Fruit fly (Drosophila melanogaster) whole organism, embryonic: ENCODE results near the gene beag.
A peak's percentile ranks its signal among the peaks of the same experiment; 100 is the strongest.

Experiments used
- B-H2 ChIP-seq: fragments of 200-800 bp; sonication (Bioruptor generic); optimal IDR thresholded peaks from 2 replicates; lab custom pipeline; 2018; ENCODE audit warnings: missing biosample characterization, mild to moderate bottlenecking, missing genetic modification characterization
- Bgb ChIP-seq: fragments of 200-800 bp; sonication (Bioruptor generic); IDR thresholded peaks from 2 replicates; pipeline ENCODE4 v1.3.6; 2022; ENCODE audit warnings: missing biosample characterization, missing genetic modification characterization; ENCODE audit not compliant: partially characterized antibody
- CG10565 ChIP-seq: fragments of 200-800 bp; sonication (Bioruptor generic); optimal IDR thresholded peaks from 3 replicates; lab custom pipeline; 2016; ENCODE audit warnings: missing biosample characterization, mild to moderate bottlenecking, missing genetic modification characterization
- CG13624 ChIP-seq: fragments of 200-800 bp; sonication (Bioruptor generic); optimal IDR thresholded peaks from 2 replicates; lab custom pipeline; 2016; ENCODE audit warnings: missing biosample characterization, missing genetic modification characterization
- CG14441 ChIP-seq: fragments of 200-800 bp; sonication (Bioruptor generic); IDR thresholded peaks from 2 replicates; pipeline ENCODE4 v1.3.6; 2022; ENCODE audit warnings: missing biosample characterization, missing genetic modification characterization
- CG15479 ChIP-seq: fragments of 200-800 bp; sonication (Bioruptor generic); optimal IDR thresholded peaks from 3 replicates; lab custom pipeline; 2019; ENCODE audit warnings: missing biosample characterization, mild to moderate bottlenecking, missing genetic modification characterization, moderate library complexity
- CG15601 ChIP-seq: fragments of 200-800 bp; sonication (Bioruptor generic); optimal IDR thresholded peaks from 3 replicates; lab custom pipeline; 2019; ENCODE audit warnings: missing biosample characterization, mild to moderate bottlenecking, missing genetic modification characterization, moderate library complexity
- CG1602 ChIP-seq: fragments of 200-800 bp; sonication (Bioruptor generic); optimal IDR thresholded peaks from 3 replicates; lab custom pipeline; 2016; ENCODE audit warnings: missing biosample characterization, missing genetic modification characterization
- CG1603 ChIP-seq: fragments of 200-800 bp; sonication (Bioruptor generic); optimal IDR thresholded peaks from 2 replicates; lab custom pipeline; 2019; ENCODE audit warnings: missing biosample characterization, mild to moderate bottlenecking, missing genetic modification characterization, moderate library complexity
- CG18262 ChIP-seq: fragments of 200-800 bp; optimal IDR thresholded peaks from 3 replicates; lab custom pipeline; 2019; ENCODE audit warnings: missing biosample characterization, mild to moderate bottlenecking, missing genetic modification characterization, moderate library complexity
- CG2199 ChIP-seq: fragments of 200-800 bp; sonication (Bioruptor generic); IDR thresholded peaks from 3 replicates; pipeline ENCODE4 v1.3.6; 2022; ENCODE audit warnings: missing biosample characterization, missing genetic modification characterization
- CG30403 ChIP-seq: fragments of 200-800 bp; sonication (Bioruptor generic); optimal IDR thresholded peaks from 3 replicates; lab custom pipeline; 2016; ENCODE audit warnings: missing biosample characterization, missing genetic modification characterization
- CG31365 ChIP-seq: fragments of 200-800 bp; sonication (Bioruptor generic); optimal IDR thresholded peaks from 2 replicates; lab custom pipeline; 2018; ENCODE audit warnings: missing biosample characterization, mild to moderate bottlenecking, missing genetic modification characterization
- CG31441 ChIP-seq: fragments of 200-800 bp; sonication (Bioruptor generic); IDR thresholded peaks from 2 replicates; pipeline ENCODE4 v1.3.6; 2022; ENCODE audit warnings: missing biosample characterization, missing genetic modification characterization
- CG3407 ChIP-seq: fragments of 200-800 bp; sonication (Bioruptor generic); optimal IDR thresholded peaks from 2 replicates; lab custom pipeline; 2018; ENCODE audit warnings: missing biosample characterization, mild to moderate bottlenecking, missing genetic modification characterization
- CG4328 ChIP-seq: fragments of 200-800 bp; sonication (Bioruptor generic); optimal IDR thresholded peaks from 3 replicates; lab custom pipeline; 2017; ENCODE audit warnings: missing biosample characterization, missing genetic modification reagents, missing genetic modification characterization
- CG7556 ChIP-seq: fragments of 200-800 bp; sonication (Bioruptor generic); optimal IDR thresholded peaks from 2 replicates; lab custom pipeline; 2017; ENCODE audit warnings: missing biosample characterization, mild to moderate bottlenecking, missing genetic modification characterization
- CG7839 ChIP-seq: fragments of 200-800 bp; sonication (Bioruptor generic); optimal IDR thresholded peaks from 3 replicates; lab custom pipeline; 2018; ENCODE audit warnings: missing biosample characterization, mild to moderate bottlenecking, missing genetic modification characterization, moderate library complexity
- CG8944 ChIP-seq: fragments of 200-800 bp; sonication (Bioruptor generic); optimal IDR thresholded peaks from 3 replicates; lab custom pipeline; 2016; ENCODE audit warnings: missing biosample characterization, missing genetic modification characterization
- CHES-1-like ChIP-seq: fragments of 200-800 bp; sonication (Bioruptor generic); optimal IDR thresholded peaks from 2 replicates; lab custom pipeline; 2016; ENCODE audit warnings: missing biosample characterization, missing genetic modification characterization
- CTCF ChIP-seq: fragments of 200-800 bp; sonication (Bioruptor generic); optimal IDR thresholded peaks from 2 replicates; lab custom pipeline; 2017; ENCODE audit warnings: missing biosample characterization, mild to moderate bottlenecking, missing genetic modification characterization, moderate library complexity
- D19A ChIP-seq: fragments of 200-800 bp; optimal IDR thresholded peaks from 3 replicates; lab custom pipeline; 2019; ENCODE audit warnings: missing biosample characterization, mild to moderate bottlenecking, missing genetic modification characterization, moderate library complexity
- Dad ChIP-seq: fragments of 200-800 bp; sonication (Bioruptor generic); optimal IDR thresholded peaks from 3 replicates; lab custom pipeline; 2016; ENCODE audit warnings: missing biosample characterization, missing genetic modification characterization
- Deaf1 ChIP-seq: fragments of 200-800 bp; optimal IDR thresholded peaks from 3 replicates; lab custom pipeline; 2019; ENCODE audit warnings: missing biosample characterization, mild to moderate bottlenecking, missing genetic modification characterization, moderate library complexity
- ERR ChIP-seq: fragments of 200-800 bp; sonication (Bioruptor generic); optimal IDR thresholded peaks from 2 replicates; lab custom pipeline; 2016; ENCODE audit warnings: missing biosample characterization, missing genetic modification characterization
- Hey ChIP-seq: fragments of 200-800 bp; sonication (Bioruptor generic); optimal IDR thresholded peaks from 3 replicates; lab custom pipeline; 2018; ENCODE audit warnings: missing biosample characterization, mild to moderate bottlenecking, missing genetic modification characterization
- HmgZ ChIP-seq: fragments of 200-800 bp; sonication (Bioruptor generic); optimal IDR thresholded peaks from 2 replicates; lab custom pipeline; 2018; ENCODE audit warnings: missing biosample characterization, mild to moderate bottlenecking, missing genetic modification characterization
- Hmx ChIP-seq: fragments of 200-800 bp; sonication (Bioruptor generic); optimal IDR thresholded peaks from 2 replicates; lab custom pipeline; 2016; ENCODE audit warnings: missing biosample characterization, missing genetic modification characterization
- Hr3 ChIP-seq: fragments of 200-800 bp; sonication (Bioruptor generic); optimal IDR thresholded peaks from 3 replicates; lab custom pipeline; 2016; ENCODE audit warnings: missing biosample characterization, missing genetic modification characterization
- Neu2 ChIP-seq: fragments of 200-800 bp; sonication (Bioruptor generic); optimal IDR thresholded peaks from 3 replicates; lab custom pipeline; 2016; ENCODE audit warnings: missing biosample characterization, missing genetic modification characterization, borderline replicate concordance
- NfI ChIP-seq: fragments of 200-800 bp; sonication (Bioruptor generic); optimal IDR thresholded peaks from 3 replicates; lab custom pipeline; 2018; ENCODE audit warnings: missing biosample characterization, mild to moderate bottlenecking, missing genetic modification characterization, moderate library complexity
- Sox102F ChIP-seq: fragments of 200-800 bp; sonication (Bioruptor generic); optimal IDR thresholded peaks from 2 replicates; lab custom pipeline; 2018; ENCODE audit warnings: missing biosample characterization, mild to moderate bottlenecking, missing genetic modification characterization, moderate library complexity
- Sry-β ChIP-seq: fragments of 200-800 bp; sonication (Bioruptor generic); optimal IDR thresholded peaks from 2 replicates; lab custom pipeline; 2018; ENCODE audit warnings: missing biosample characterization, mild to moderate bottlenecking, missing genetic modification characterization, moderate library complexity
- Xrp1 ChIP-seq: fragments of 200-800 bp; sonication (Bioruptor generic); IDR thresholded peaks from 2 replicates; pipeline ENCODE4 v1.3.6; 2022; ENCODE audit warnings: missing biosample characterization, missing genetic modification characterization
- amos ChIP-seq: fragments of 200-800 bp; sonication (Bioruptor generic); IDR thresholded peaks from 2 replicates; pipeline ENCODE4 v1.3.6; 2022; ENCODE audit warnings: missing biosample characterization, missing genetic modification characterization; ENCODE audit not compliant: partially characterized antibody
- ara ChIP-seq: fragments of 200-800 bp; sonication (Bioruptor generic); IDR thresholded peaks from 2 replicates; pipeline ENCODE4 v1.3.6; 2022; ENCODE audit warnings: missing biosample characterization, missing genetic modification characterization
- ash1 ChIP-seq: fragments of 200-800 bp; sonication (Bioruptor generic); optimal IDR thresholded peaks from 2 replicates; lab custom pipeline; 2018; ENCODE audit warnings: missing biosample characterization, mild to moderate bottlenecking, missing genetic modification characterization
- caup ChIP-seq: fragments of 200-800 bp; sonication (Bioruptor generic); optimal IDR thresholded peaks from 3 replicates; lab custom pipeline; 2017; ENCODE audit warnings: missing biosample characterization, mild to moderate bottlenecking, missing genetic modification characterization, moderate library complexity; ENCODE audit not compliant: severe bottlenecking
- emc ChIP-seq: fragments of 200-800 bp; sonication (Bioruptor generic); optimal IDR thresholded peaks from 2 replicates; lab custom pipeline; 2016; ENCODE audit warnings: missing biosample characterization, missing genetic modification characterization
- fd64A ChIP-seq: fragments of 200-800 bp; sonication (Bioruptor generic); optimal IDR thresholded peaks from 3 replicates; lab custom pipeline; 2018; ENCODE audit warnings: missing biosample characterization, mild to moderate bottlenecking, missing genetic modification characterization
- grau ChIP-seq: fragments of 200-800 bp; optimal IDR thresholded peaks from 3 replicates; lab custom pipeline; 2019; ENCODE audit warnings: missing biosample characterization, mild to moderate bottlenecking, missing genetic modification characterization, moderate library complexity
- gsb ChIP-seq: fragments of 200-800 bp; sonication (Bioruptor generic); IDR thresholded peaks from 2 replicates; pipeline ENCODE4 v1.3.6; 2022; ENCODE audit warnings: missing biosample characterization, missing genetic modification characterization
- ham ChIP-seq: fragments of 200-800 bp; sonication (Bioruptor generic); IDR thresholded peaks from 2 replicates; pipeline ENCODE4 v1.3.6; 2022; ENCODE audit warnings: missing biosample characterization, missing genetic modification characterization
- insv ChIP-seq, 2 experiments: fragments of 200-800 bp; sonication (Bioruptor generic); optimal IDR thresholded peaks; 3 replicates each; lab custom pipeline; 2016 to 2018; ENCODE audit warnings: missing biosample characterization in 2 of 2, missing genetic modification characterization in 2 of 2
- onecut ChIP-seq: fragments of 200-800 bp; sonication (Bioruptor generic); IDR thresholded peaks from 2 replicates; pipeline ENCODE4 v1.3.6; 2022; ENCODE audit warnings: missing biosample characterization, missing genetic modification characterization
- psq ChIP-seq: fragments of 200-800 bp; sonication (Bioruptor generic); optimal IDR thresholded peaks from 2 replicates; lab custom pipeline; 2017; ENCODE audit warnings: missing biosample characterization, missing genetic modification characterization
- row ChIP-seq: fragments of 200-800 bp; sonication (Bioruptor generic); IDR thresholded peaks from 3 replicates; pipeline ENCODE4 v1.3.6; 2022; ENCODE audit warnings: missing biosample characterization, missing genetic modification characterization
- sens-2 ChIP-seq: fragments of 200-800 bp; sonication (Bioruptor generic); IDR thresholded peaks from 2 replicates; pipeline ENCODE4 v1.3.6; 2022; ENCODE audit warnings: missing biosample characterization, missing genetic modification characterization
- slou ChIP-seq: fragments of 200-800 bp; sonication (Bioruptor generic); optimal IDR thresholded peaks from 3 replicates; lab custom pipeline; 2016; ENCODE audit warnings: missing biosample characterization, missing genetic modification characterization
- tgo ChIP-seq: fragments of 200-800 bp; sonication (Bioruptor generic); IDR thresholded peaks from 3 replicates; pipeline ENCODE4 v1.3.6; 2022; ENCODE audit warnings: missing biosample characterization, missing genetic modification characterization
- tio ChIP-seq: fragments of 200-800 bp; sonication (Bioruptor generic); optimal IDR thresholded peaks from 2 replicates; lab custom pipeline; 2017; ENCODE audit warnings: missing biosample characterization, missing genetic modification characterization, inconsistent platforms
- tll ChIP-seq, 2 experiments: fragments of 200-800 bp in 1 of 2; fragments of >200 bp in 1 of 2; sonication (Bioruptor generic) in 1 of 2; optimal IDR thresholded peaks; 2 replicates each; lab custom pipeline; 2017 to 2019; ENCODE audit warnings: missing biosample characterization in 2 of 2, missing genetic modification characterization in 2 of 2, mild to moderate bottlenecking in 1 of 2, moderate library complexity in 1 of 2

The beag gene

DNA sequence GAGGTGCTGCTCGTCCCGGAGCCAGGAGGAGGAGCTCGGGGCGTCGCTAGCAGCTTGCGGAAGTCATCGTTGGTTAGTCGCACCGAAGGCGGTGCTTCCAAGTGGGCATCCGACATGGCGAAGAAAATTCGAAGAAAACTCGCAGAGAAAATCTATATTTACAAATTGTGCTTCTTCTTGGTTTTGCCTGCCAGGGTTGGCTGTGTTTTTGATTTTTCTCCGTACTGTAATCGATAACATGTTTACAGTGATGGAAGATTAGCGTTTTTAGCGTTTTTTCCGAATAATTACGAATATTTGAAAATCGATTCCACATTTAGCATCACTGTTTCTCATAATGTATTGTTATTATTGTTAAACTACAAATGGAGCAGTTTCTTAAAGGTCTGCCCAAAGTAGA, at the start of gene beag, which contains the start of gene Ada (continued):
- TF ChIP-seq sens-2 (no peak), CG1603 (tag; lab: Kevin White, UChicago) (peak; percentile 64), ham (GFP tag; lab: Robert Waterston, UW) (no peak), insv (GFP tag; optimal IDR thresholded peaks at IDR 0.05; lab: Kevin White, UChicago) (no peak), Deaf1 (no peak), CG15479 (GFP tag; lab: Kevin White, UChicago) (no peak), CG7556 (GFP tag; lab: Kevin White, UChicago) (peak; percentile 27), Hmx (GFP tag; lab: Kevin White, UChicago) (no peak), CG7839 (tag; lab: Kevin White, UChicago) (no peak), CG10565 (GFP tag; lab: Kevin White, UChicago) (no peak), CTCF (no peak), fd64A (GFP tag; lab: Kevin White, UChicago) (no peak), CG18262 (tag; lab: Kevin White, UChicago) (peak; percentile 29), CG15601 (tag; lab: Kevin White, UChicago) (peak; percentile 39), CG3407 (no peak), B-H2 (GFP tag; lab: Kevin White, UChicago) (peak; percentile 60), CG30403 (GFP tag; lab: Kevin White, UChicago) (peak; percentile 62), Dad (GFP tag; lab: Kevin White, UChicago) (peak; percentile 13), D19A (tag; lab: Kevin White, UChicago) (no peak), grau (tag; lab: Kevin White, UChicago) (peak; percentile 63), HmgZ (peak; percentile 70), ara (GFP tag; lab: Robert Waterston, UW) (no peak), CG31441 (GFP tag; lab: Robert Waterston, UW) (no peak), gsb (GFP tag; lab: Robert Waterston, UW) (no peak), row (GFP tag; lab: Robert Waterston, UW) (peak; percentile 87), CG4328 (GFP tag; lab: Kevin White, UChicago) (no peak), slou (GFP tag; lab: Kevin White, UChicago) (no peak), CHES-1-like (GFP tag; lab: Kevin White, UChicago) (peak; percentile 80), Xrp1 (GFP tag; lab: Robert Waterston, UW) (no peak), Sox102F (GFP tag; lab: Kevin White, UChicago) (no peak), NfI (GFP tag; lab: Kevin White, UChicago) (no peak), CG2199 (no peak), CG1602 (GFP tag; lab: Kevin White, UChicago) (peak; percentile 19), psq (GFP tag; lab: Kevin White, UChicago) (peak; percentile 16), ERR (peak; percentile 2), CG13624 (peak; percentile 52), CG8944 (GFP tag; lab: Kevin White, UChicago) (peak; percentile 43), CG14441 (GFP tag; lab: Robert Waterston, UW) (no peak), caup (GFP tag; lab: Kevin White, UChicago) (no peak), Sry-β (GFP tag; lab: Kevin White, UChicago) (peak; percentile 99), emc (GFP tag; lab: Kevin White, UChicago) (no peak), tll (GFP tag; optimal IDR thresholded peaks at IDR 0.05; lab: Kevin White, UChicago) (no peak), Bgb (GFP tag; lab: Robert Waterston, UW) (peak; percentile 58), ash1 (GFP tag; lab: Kevin White, UChicago) (no peak), amos (GFP tag; lab: Robert Waterston, UW) (peak; percentile 41; the same call in 1 of the 2 replicates), tio (no peak), Hr3 (peak; percentile 6), Hey (tag; lab: Kevin White, UChicago) (no peak), tgo (GFP tag; lab: Robert Waterston, UW) (no peak), onecut (GFP tag; lab: Robert Waterston, UW) (peak; percentile 89), CG31365 (tag; lab: Kevin White, UChicago) (no peak), Neu2 (no peak)
